Fruit fly (Drosophila melanogaster) whole organism, embryonic: ENCODE data around the gene zye.

Experiments
- CG1024 ChIP-seq: fragments of 200-800 bp; sonication (Bioruptor generic); IDR thresholded peaks from 2 replicates; pipeline ENCODE4 v1.3.6; 2022; ENCODE audit warnings: missing biosample characterization, missing genetic modification characterization
- CG10321 ChIP-seq: fragments of 200-800 bp; sonication (Bioruptor generic); IDR thresholded peaks from 2 replicates; pipeline ENCODE4 v1.3.6; 2022; ENCODE audit warnings: missing biosample characterization, missing genetic modification characterization
- CG12769 ChIP-seq: fragments of 200-800 bp; sonication (Bioruptor generic); optimal IDR thresholded peaks from 2 replicates; lab custom pipeline; 2019; ENCODE audit warnings: missing biosample characterization, mild to moderate bottlenecking, missing genetic modification characterization, moderate library complexity
- CG13894 ChIP-seq: fragments of 200-800 bp; sonication (Bioruptor generic); optimal IDR thresholded peaks from 3 replicates; lab custom pipeline; 2018; ENCODE audit warnings: missing biosample characterization, mild to moderate bottlenecking, missing genetic modification characterization, moderate library complexity
- CG15514 ChIP-seq: fragments of 200-800 bp; sonication (Bioruptor generic); optimal IDR thresholded peaks from 3 replicates; lab custom pipeline; 2017; ENCODE audit warnings: missing biosample characterization, missing genetic modification characterization, mild to moderate bottlenecking, moderate library complexity, missing genetic modification reagents
- CG16813 ChIP-seq: fragments of 200-800 bp; sonication (Bioruptor generic); IDR thresholded peaks from 3 replicates; pipeline ENCODE4 v1.3.6; 2022; ENCODE audit warnings: missing biosample characterization, missing genetic modification characterization; ENCODE audit not compliant: partially characterized antibody
- CG1832 ChIP-seq: fragments of 200-800 bp; sonication (Bioruptor generic); optimal IDR thresholded peaks from 2 replicates; lab custom pipeline; 2017; ENCODE audit warnings: missing biosample characterization, mild to moderate bottlenecking, missing genetic modification characterization, inconsistent platforms
- CG18599 ChIP-seq: fragments of 200-800 bp; sonication (Bioruptor generic); optimal IDR thresholded peaks from 3 replicates; lab custom pipeline; 2017; ENCODE audit warnings: missing biosample characterization, missing genetic modification characterization, mild to moderate bottlenecking, moderate library complexity, missing genetic modification reagents
- CG2199 ChIP-seq: fragments of 200-800 bp; sonication (Bioruptor generic); IDR thresholded peaks from 3 replicates; pipeline ENCODE4 v1.3.6; 2022; ENCODE audit warnings: missing biosample characterization, missing genetic modification characterization
- CG2678 ChIP-seq: fragments of 200-800 bp; sonication (Bioruptor generic); optimal IDR thresholded peaks from 3 replicates; lab custom pipeline; 2019; ENCODE audit warnings: missing biosample characterization, mild to moderate bottlenecking, missing genetic modification characterization, moderate library complexity
- CG30403 ChIP-seq: fragments of 200-800 bp; sonication (Bioruptor generic); optimal IDR thresholded peaks from 3 replicates; lab custom pipeline; 2016; ENCODE audit warnings: missing biosample characterization, missing genetic modification characterization
- CG3065 ChIP-seq: fragments of 200-800 bp; sonication (Bioruptor generic); optimal IDR thresholded peaks from 2 replicates; lab custom pipeline; 2016; ENCODE audit warnings: missing biosample characterization, missing genetic modification characterization
- CG34376 ChIP-seq: fragments of 200-800 bp; sonication (Bioruptor generic); optimal IDR thresholded peaks from 2 replicates; lab custom pipeline; 2018; ENCODE audit warnings: missing biosample characterization, mild to moderate bottlenecking, missing genetic modification characterization
- CG4328 ChIP-seq: fragments of 200-800 bp; sonication (Bioruptor generic); optimal IDR thresholded peaks from 3 replicates; lab custom pipeline; 2017; ENCODE audit warnings: missing biosample characterization, missing genetic modification reagents, missing genetic modification characterization
- CG4360 ChIP-seq: fragments of 200-800 bp; sonication (Bioruptor generic); IDR thresholded peaks from 2 replicates; pipeline ENCODE4 v1.3.6; 2022; ENCODE audit warnings: missing biosample characterization, missing genetic modification characterization
- CG43689 ChIP-seq: fragments of 200-800 bp; sonication (Bioruptor generic); IDR thresholded peaks from 2 replicates; pipeline ENCODE4 v1.3.6; 2022; ENCODE audit warnings: missing biosample characterization, missing genetic modification characterization
- CG7372 ChIP-seq: fragments of 200-800 bp; sonication (Bioruptor generic); IDR thresholded peaks from 2 replicates; pipeline ENCODE4 v1.3.6; 2022; ENCODE audit warnings: missing biosample characterization, missing genetic modification characterization
- CG8290 ChIP-seq, 3 experiments: fragments of 200-800 bp; sonication (Bioruptor generic); optimal IDR thresholded peaks; 2 replicates each; lab custom pipeline; 2016 to 2019; ENCODE audit warnings: missing biosample characterization in 3 of 3, missing genetic modification characterization in 3 of 3, mild to moderate bottlenecking in 2 of 3, moderate library complexity in 1 of 3
- CG9215 ChIP-seq: fragments of 200-800 bp; sonication (Bioruptor generic); IDR thresholded peaks from 2 replicates; pipeline ENCODE4 v1.3.6; 2022; ENCODE audit warnings: missing biosample characterization, missing genetic modification characterization
- CrebB ChIP-seq: fragments of 200-800 bp; sonication (Bioruptor generic); optimal IDR thresholded peaks from 3 replicates; lab custom pipeline; 2018; ENCODE audit warnings: missing biosample characterization, mild to moderate bottlenecking, missing genetic modification characterization
- D19A ChIP-seq: fragments of 200-800 bp; optimal IDR thresholded peaks from 3 replicates; lab custom pipeline; 2019; ENCODE audit warnings: missing biosample characterization, mild to moderate bottlenecking, missing genetic modification characterization, moderate library complexity
- Deaf1 ChIP-seq: fragments of 200-800 bp; optimal IDR thresholded peaks from 3 replicates; lab custom pipeline; 2019; ENCODE audit warnings: missing biosample characterization, mild to moderate bottlenecking, missing genetic modification characterization, moderate library complexity
- Dek ChIP-seq: fragments of 200-800 bp; sonication (Bioruptor generic); optimal IDR thresholded peaks from 3 replicates; lab custom pipeline; 2019; ENCODE audit warnings: missing biosample characterization, mild to moderate bottlenecking, missing genetic modification characterization, moderate library complexity
- GATAe ChIP-seq: fragments of 200-800 bp; sonication (Bioruptor generic); conservative IDR thresholded peaks from 2 replicates; pipeline ENCODE4 v1.3.6; 2022; ENCODE audit warnings: missing biosample characterization, missing genetic modification characterization
- Gsc ChIP-seq: fragments of 200-800 bp; sonication (Bioruptor generic); IDR thresholded peaks from 2 replicates; pipeline ENCODE4 v1.3.6; 2022; ENCODE audit warnings: missing biosample characterization, missing genetic modification characterization
- HmgZ ChIP-seq: fragments of 200-800 bp; sonication (Bioruptor generic); optimal IDR thresholded peaks from 2 replicates; lab custom pipeline; 2018; ENCODE audit warnings: missing biosample characterization, mild to moderate bottlenecking, missing genetic modification characterization
- Hmr ChIP-seq: fragments of 200-800 bp; sonication (Bioruptor generic); optimal IDR thresholded peaks from 3 replicates; lab custom pipeline; 2017; ENCODE audit warnings: mild to moderate bottlenecking, missing biosample characterization, missing genetic modification reagents, missing genetic modification characterization
- Hr78 ChIP-seq, 2 experiments: fragments of 200-800 bp in 1 of 2; fragments of >200 bp in 1 of 2; sonication (Bioruptor generic) in 1 of 2; optimal IDR thresholded peaks; 2 replicates each; lab custom pipeline; 2017 to 2019; ENCODE audit warnings: missing biosample characterization in 2 of 2, missing genetic modification characterization in 2 of 2, mild to moderate bottlenecking in 1 of 2, moderate library complexity in 1 of 2
- Med ChIP-seq: fragments of 200-800 bp; sonication (Bioruptor generic); peaks from one replicate; lab custom pipeline; 2016; ENCODE audit warnings: missing biosample characterization, missing genetic modification characterization, mild to moderate bottlenecking, inconsistent platforms, moderate library complexity
- Vsx1 ChIP-seq: fragments of 200-800 bp; sonication (Bioruptor generic); optimal IDR thresholded peaks from 2 replicates; lab custom pipeline; 2017; ENCODE audit warnings: missing biosample characterization, mild to moderate bottlenecking, missing genetic modification characterization, missing genetic modification reagents
- btn ChIP-seq: fragments of 200-800 bp; sonication (Bioruptor generic); optimal IDR thresholded peaks from 2 replicates; lab custom pipeline; 2016; ENCODE audit warnings: missing biosample characterization, missing genetic modification characterization
- chinmo ChIP-seq: fragments of 200-800 bp; sonication (Bioruptor generic); IDR thresholded peaks from 4 replicates; pipeline ENCODE4 v1.3.6; 2022; ENCODE audit warnings: missing biosample characterization, missing genetic modification characterization; ENCODE audit not compliant: partially characterized antibody
- ci ChIP-seq: fragments of 200-800 bp; sonication (Bioruptor generic); IDR thresholded peaks from 3 replicates; pipeline ENCODE4 v1.3.6; 2022; ENCODE audit warnings: missing biosample characterization, missing genetic modification characterization
- cwo ChIP-seq: fragments of 200-800 bp; sonication (Bioruptor generic); optimal IDR thresholded peaks from 3 replicates; lab custom pipeline; 2017; ENCODE audit warnings: missing biosample characterization, missing genetic modification characterization, mild to moderate bottlenecking, moderate library complexity, missing genetic modification reagents
- dysf ChIP-seq: fragments of 200-800 bp; sonication (Bioruptor generic); IDR thresholded peaks from 3 replicates; pipeline ENCODE4 v1.3.6; 2022; ENCODE audit warnings: missing biosample characterization, missing genetic modification characterization
- ems ChIP-seq: fragments of 200-800 bp; sonication (Bioruptor generic); optimal IDR thresholded peaks from 3 replicates; lab custom pipeline; 2016; ENCODE audit warnings: missing biosample characterization, missing genetic modification characterization
- exex ChIP-seq: fragments of 200-800 bp; sonication (Bioruptor generic); optimal IDR thresholded peaks from 4 replicates; lab custom pipeline; 2018; ENCODE audit warnings: missing biosample characterization, mild to moderate bottlenecking, missing genetic modification characterization, moderate library complexity
- ftz-f1 ChIP-seq: fragments of 200-800 bp; sonication (Bioruptor generic); optimal IDR thresholded peaks from 2 replicates; lab custom pipeline; 2016; ENCODE audit warnings: missing biosample characterization, missing genetic modification characterization
- gce ChIP-seq: fragments of 200-800 bp; sonication (Bioruptor generic); IDR thresholded peaks from 3 replicates; pipeline ENCODE4 v1.3.6; 2022; ENCODE audit warnings: missing biosample characterization, missing genetic modification characterization
- hkb ChIP-seq, 2 experiments: fragments of 200-800 bp in 1 of 2; fragments of >200 bp in 1 of 2; sonication (Bioruptor generic) in 1 of 2; IDR thresholded peaks in 1 of 2; optimal IDR thresholded peaks in 1 of 2; 2 replicates each; pipeline versions ENCODE4 v1.3.6 to Lab custom; 2017 to 2022; ENCODE audit warnings: missing biosample characterization in 1 of 2, missing genetic modification characterization in 1 of 2
- lab ChIP-seq: fragments of 200-800 bp; sonication (Bioruptor generic); optimal IDR thresholded peaks from 3 replicates; lab custom pipeline; 2017; ENCODE audit warnings: missing biosample characterization, missing genetic modification characterization, mild to moderate bottlenecking, moderate library complexity, missing genetic modification reagents
- lov ChIP-seq, 2 experiments: fragments of 200-800 bp in 1 of 2; fragments of >200 bp in 1 of 2; sonication (Bioruptor generic) in 1 of 2; IDR thresholded peaks in 1 of 2; optimal IDR thresholded peaks in 1 of 2; 2 replicates in 1 of 2; 3 replicates in 1 of 2; pipeline versions ENCODE4 v1.3.6 to Lab custom; 2017 to 2022; ENCODE audit warnings: missing biosample characterization in 1 of 2, missing genetic modification characterization in 1 of 2
- mirr ChIP-seq: fragments of 200-800 bp; sonication (Bioruptor generic); optimal IDR thresholded peaks from 3 replicates; lab custom pipeline; 2018; ENCODE audit warnings: missing biosample characterization, mild to moderate bottlenecking, missing genetic modification characterization
- onecut ChIP-seq: fragments of 200-800 bp; sonication (Bioruptor generic); IDR thresholded peaks from 2 replicates; pipeline ENCODE4 v1.3.6; 2022; ENCODE audit warnings: missing biosample characterization, missing genetic modification characterization
- sd ChIP-seq: fragments of 200-800 bp; sonication (Bioruptor generic); optimal IDR thresholded peaks from 3 replicates; lab custom pipeline; 2018; ENCODE audit warnings: missing biosample characterization, mild to moderate bottlenecking, missing genetic modification characterization, moderate library complexity
- sug ChIP-seq: fragments of 200-800 bp; optimal IDR thresholded peaks from 2 replicates; lab custom pipeline; 2019; ENCODE audit warnings: missing biosample characterization, mild to moderate bottlenecking, missing genetic modification characterization, moderate library complexity

zye gene

dm6 chr3L:20387038-20387842 is 26.2 kb upstream of the zye start:
- TF ChIP-seq HmgZ (peak; percentile 45), cwo (GFP tag; lab: Kevin White, UChicago) (peak; percentile 72), D19A (no peak), chinmo (0 out of 4 replicates have a peak, but pooled peaks have one; percentile 41), ci (GFP tag; lab: Robert Waterston, UW) (0 out of 3 replicates have a peak, but pooled peaks have one; percentile 25), CG2199 (GFP tag; lab: Robert Waterston, UW) (peak; percentile 89; the same call in 2 of the 3 replicates), Hmr (GFP tag; lab: Kevin White, UChicago) (peak; percentile 2), CrebB (tag; lab: Kevin White, UChicago) (peak; percentile 13), CG43689 (GFP tag; lab: Robert Waterston, UW) (no peak), CG1832 (GFP tag; lab: Kevin White, UChicago) (no peak), sug (tag; lab: Kevin White, UChicago) (peak; percentile 95), CG1024 (0 out of 2 replicates have a peak, but pooled peaks have one; percentile 14), Hr78 (GFP tag; optimal IDR thresholded peaks at IDR 0.05; lab: Kevin White, UChicago) (peak in 1 of 2 experiments; percentile 1), CG9215 (GFP tag; lab: Robert Waterston, UW) (no peak), ftz-f1 (GFP tag; lab: Kevin White, UChicago) (no peak), CG4360 (no peak), CG18599 (GFP tag; lab: Kevin White, UChicago) (peak; percentile 51), lab (GFP tag; lab: Kevin White, UChicago) (peak; percentile 65), CG3065 (GFP tag; lab: Kevin White, UChicago) (no peak), hkb (optimal IDR thresholded peaks at IDR 0.05; lab: Kevin White, UChicago) (no peak), hkb (GFP tag; IDR thresholded peaks at IDR 0.05; lab: Robert Waterston, UW) (0 out of 2 replicates have a peak, but pooled peaks have one; percentile 14), btn (GFP tag; lab: Kevin White, UChicago) (no peak), CG15514 (GFP tag; lab: Kevin White, UChicago) (peak; percentile 19), Dek (tag; lab: Kevin White, UChicago) (no peak), dysf (GFP tag; lab: Robert Waterston, UW) (0 out of 3 replicates have a peak, but pooled peaks have one; percentile 28), lov (optimal IDR thresholded peaks at IDR 0.05; lab: Kevin White, UChicago) (no peak), lov (GFP tag; IDR thresholded peaks at IDR 0.05; lab: Robert Waterston, UW) (no peak), CG10321 (GFP tag; lab: Robert Waterston, UW) (no peak), sd (peak; percentile 60), onecut (GFP tag; lab: Robert Waterston, UW) (no peak), Gsc (GFP tag; lab: Robert Waterston, UW) (no peak), CG16813 (GFP tag; lab: Robert Waterston, UW) (no peak), ems (GFP tag; lab: Kevin White, UChicago) (no peak), CG34376 (GFP tag; lab: Kevin White, UChicago) (peak; percentile 67), CG7372 (GFP tag; lab: Robert Waterston, UW) (no peak), Vsx1 (peak; percentile 55), CG13894 (tag; lab: Kevin White, UChicago) (peak; percentile 2), CG8290 (GFP tag; optimal IDR thresholded peaks at IDR 0.05; lab: Kevin White, UChicago) (no peak), CG8290 (tag; optimal IDR thresholded peaks at IDR 0.05; lab: Kevin White, UChicago) (peak in 1 of 2 experiments; percentile 30), CG12769 (tag; lab: Kevin White, UChicago) (peak; percentile 3), Med (peak; percentile 69), CG4328 (GFP tag; lab: Kevin White, UChicago) (no peak), gce (GFP tag; lab: Robert Waterston, UW) (no peak), Deaf1 (tag; lab: Kevin White, UChicago) (peak; percentile 60), CG2678 (no peak), CG30403 (GFP tag; lab: Kevin White, UChicago) (no peak), exex (tag; lab: Kevin White, UChicago) (peak; percentile 77), GATAe (GFP tag; lab: Robert Waterston, UW) (peak; percentile 62), mirr (peak; percentile 42)
